Worm (Caenorhabditis elegans) whole organism, L4 larva: ENCODE data around the gene xpo-1.

ENCODE experiments used
- F26F4.8 ChIP-seq: fragments of 200-800 bp; sonication (Bioruptor generic); conservative IDR thresholded peaks from 2 replicates; pipeline ENCODE4 v1.3.6; 2022; ENCODE audit warnings: missing genetic modification characterization, missing compliant biosample characterization
- ZK546.5 ChIP-seq, 2 experiments: sonication (generic microtip); optimal IDR thresholded peaks; 2 replicates each; lab custom pipeline; 2017; ENCODE audit warnings: missing biosample characterization in 2 of 2, missing genetic modification characterization in 2 of 2
- ama-1 ChIP-seq: fragments of 150-350 bp; optimal IDR thresholded peaks from 2 replicates; lab custom pipeline; 2014; ENCODE audit warnings: inconsistent platforms, mixed read lengths
- ceh-44 ChIP-seq: fragments of 200-800 bp; sonication (Bioruptor generic); IDR thresholded peaks from 2 replicates; pipeline ENCODE4 v1.3.6; 2022; ENCODE audit warnings: missing genetic modification reagents, missing genetic modification characterization, missing compliant biosample characterization
- nhr-237 ChIP-seq: sonication (generic microtip); optimal IDR thresholded peaks from 2 replicates; lab custom pipeline; 2017; ENCODE audit warnings: missing biosample characterization, missing genetic modification characterization
- nhr-77 ChIP-seq: fragments of 150-350 bp; optimal IDR thresholded peaks from 2 replicates; lab custom pipeline; 2014; ENCODE audit warnings: missing biosample characterization, missing genetic modification characterization
- spr-1 ChIP-seq: sonication (generic microtip); optimal IDR thresholded peaks from 2 replicates; lab custom pipeline; 2016; ENCODE audit warnings: mild to moderate bottlenecking, missing genetic modification characterization, missing compliant biosample characterization
- unc-130 ChIP-seq: sonication (generic microtip); optimal IDR thresholded peaks from 2 replicates; lab custom pipeline; 2016; ENCODE audit warnings: missing genetic modification reagents, missing genetic modification characterization, missing compliant biosample characterization
- unc-62 ChIP-seq, 3 experiments: fragments of 150-350 bp in 1 of 3; sonication (generic microtip); optimal IDR thresholded peaks in 2 of 3; peaks in 1 of 3; 1 replicate in 1 of 3; 2 replicates in 2 of 3; lab custom pipeline; 2014 to 2017; ENCODE audit warnings: missing biosample characterization in 3 of 3, missing genetic modification characterization in 3 of 3, missing genetic modification reagents in 3 of 3, missing genotype in 1 of 3

DNA sequence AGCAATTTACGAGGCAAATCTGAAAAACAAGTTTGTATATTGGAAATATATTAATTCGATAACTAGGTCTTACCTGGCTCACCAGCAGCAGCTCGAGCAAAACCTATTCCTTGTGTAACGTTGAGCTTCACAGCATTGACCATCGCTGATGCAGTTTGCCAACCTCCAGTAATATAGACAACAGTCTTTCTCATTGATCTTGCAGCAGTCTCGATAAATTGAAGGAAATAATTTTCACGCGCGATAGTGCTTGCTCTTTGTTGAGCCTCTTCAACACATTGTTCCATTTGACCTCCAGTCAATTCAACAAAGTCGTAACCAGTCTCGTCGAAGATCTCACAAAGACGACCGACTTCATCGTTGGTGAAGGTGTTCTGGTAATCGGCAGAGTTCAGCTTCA lies 5.7 kb downstream of the xpo-1 start:
- TF ChIP-seq unc-130 (GFP tag; lab: Kevin White, UChicago) = no peak
- no peak for TF ChIP-seq ceh-44 (GFP tag; lab: Robert Waterston, UW)
- no peak for TF ChIP-seq F26F4.8
- TF ChIP-seq nhr-237 (tag; lab: Kevin White, UChicago) = no peak
- TF ChIP-seq nhr-77 = no peak
- no peak for TF ChIP-seq unc-62 (GFP tag; optimal IDR thresholded peaks at IDR 0.05 in 1 of 2; lab: Kevin White, UChicago)
- no peak for TF ChIP-seq unc-62 (tag; optimal IDR thresholded peaks at IDR 0.05; lab: Kevin White, UChicago)
- no peak for TF ChIP-seq spr-1 (tag; lab: Kevin White, UChicago)
- no peak for TF ChIP-seq ama-1 (lab: Kevin White, UChicago)
- TF ChIP-seq ZK546.5 (tag; optimal IDR thresholded peaks at IDR 0.05; lab: Kevin White, UChicago) = no peak
